Worm (Caenorhabditis elegans) whole organism, late embryonic: ENCODE measurements around the gene C05D9.9.
A peak's percentile ranks its signal among the peaks of the same experiment; 100 is the strongest.

Source experiments
- C08G9.2 ChIP-seq: sonication (generic microtip); optimal IDR thresholded peaks from 2 replicates; lab custom pipeline; 2016; ENCODE audit warnings: mild to moderate bottlenecking, missing genetic modification characterization, moderate library complexity, missing compliant biosample characterization
- C38D4.7 ChIP-seq: fragments of 200-800 bp; sonication (Bioruptor generic); optimal IDR thresholded peaks from 2 replicates; lab custom pipeline; 2018; ENCODE audit warnings: mild to moderate bottlenecking, missing genetic modification characterization, moderate library complexity, missing compliant biosample characterization
- F13H6.1 ChIP-seq: sonication (generic microtip); optimal IDR thresholded peaks from 2 replicates; lab custom pipeline; 2016; ENCODE audit warnings: missing genetic modification characterization, missing compliant biosample characterization
- K02D7.2 ChIP-seq: sonication (generic microtip); optimal IDR thresholded peaks from 2 replicates; lab custom pipeline; 2017; ENCODE audit warnings: mild to moderate bottlenecking, missing genetic modification characterization, missing compliant biosample characterization
- Y22D7AL.16 ChIP-seq: sonication (generic microtip); optimal IDR thresholded peaks from 2 replicates; lab custom pipeline; 2016; ENCODE audit warnings: missing genetic modification characterization, missing compliant biosample characterization
- ama-1 ChIP-seq: fragments of 150-350 bp; optimal IDR thresholded peaks from 2 replicates; lab custom pipeline; 2014
- ceh-14 ChIP-seq: sonication (generic microtip); optimal IDR thresholded peaks from 2 replicates; lab custom pipeline; 2016; ENCODE audit warnings: missing genotype, missing genetic modification characterization, missing compliant biosample characterization
- ceh-18 ChIP-seq: sonication (generic microtip); optimal IDR thresholded peaks from 2 replicates; lab custom pipeline; 2016; ENCODE audit warnings: missing genetic modification characterization, missing compliant biosample characterization
- ceh-19 ChIP-seq: fragments of 200-800 bp; sonication (Bioruptor generic); optimal IDR thresholded peaks from 2 replicates; lab custom pipeline; 2018; ENCODE audit warnings: mild to moderate bottlenecking, missing genetic modification characterization, missing compliant biosample characterization
- ceh-31 ChIP-seq: sonication (generic microtip); optimal IDR thresholded peaks from 2 replicates; lab custom pipeline; 2016; ENCODE audit warnings: missing genetic modification characterization, missing compliant biosample characterization
- ceh-34 ChIP-seq: sonication (generic microtip); optimal IDR thresholded peaks from 2 replicates; lab custom pipeline; 2016; ENCODE audit warnings: mild to moderate bottlenecking, missing genetic modification characterization, missing compliant biosample characterization
- ceh-48 ChIP-seq: sonication (generic microtip); optimal IDR thresholded peaks from 2 replicates; lab custom pipeline; 2016; ENCODE audit warnings: missing genetic modification characterization, inconsistent platforms, missing compliant biosample characterization
- ceh-6 ChIP-seq: fragments of 200-800 bp; sonication (Bioruptor generic); optimal IDR thresholded peaks from 2 replicates; lab custom pipeline; 2018; ENCODE audit warnings: mild to moderate bottlenecking, missing genetic modification characterization, missing compliant biosample characterization
- dve-1 ChIP-seq: sonication (generic microtip); optimal IDR thresholded peaks from 2 replicates; lab custom pipeline; 2017; ENCODE audit warnings: antibody characterized with exemption, mild to moderate bottlenecking, missing genetic modification characterization, missing compliant biosample characterization
- elt-2 ChIP-seq: sonication (generic microtip); optimal IDR thresholded peaks from 2 replicates; lab custom pipeline; 2016; ENCODE audit warnings: missing genetic modification reagents, missing genetic modification characterization, missing compliant biosample characterization
- elt-4 ChIP-seq: sonication (generic microtip); optimal IDR thresholded peaks from 2 replicates; lab custom pipeline; 2016; ENCODE audit warnings: missing genetic modification characterization, missing compliant biosample characterization
- ets-4 ChIP-seq: sonication (generic microtip); optimal IDR thresholded peaks from 2 replicates; lab custom pipeline; 2016; ENCODE audit warnings: missing genetic modification characterization, missing compliant biosample characterization
- eyg-1 ChIP-seq: sonication (generic microtip); optimal IDR thresholded peaks from 2 replicates; lab custom pipeline; 2016; ENCODE audit warnings: missing genotype, missing genetic modification characterization, missing compliant biosample characterization
- fkh-10 ChIP-seq: fragments of 150-350 bp; optimal IDR thresholded peaks from 2 replicates; lab custom pipeline; 2014; ENCODE audit warnings: missing biosample characterization, missing genetic modification reagents, missing genetic modification characterization
- fkh-6 ChIP-seq: sonication (generic microtip); optimal IDR thresholded peaks from 2 replicates; lab custom pipeline; 2016; ENCODE audit warnings: missing genetic modification characterization, missing compliant biosample characterization
- gmeb-2 ChIP-seq: sonication (generic microtip); optimal IDR thresholded peaks from 2 replicates; lab custom pipeline; 2016; ENCODE audit warnings: missing genetic modification characterization, inconsistent platforms, missing compliant biosample characterization
- hlh-30 ChIP-seq: sonication (generic microtip); optimal IDR thresholded peaks from 2 replicates; lab custom pipeline; 2017; ENCODE audit warnings: antibody characterized with exemption, missing genetic modification characterization, missing compliant biosample characterization; ENCODE audit not compliant: insufficient read depth
- hlh-6 ChIP-seq: sonication (generic microtip); optimal IDR thresholded peaks from 2 replicates; lab custom pipeline; 2016; ENCODE audit warnings: missing genotype, missing genetic modification characterization, missing compliant biosample characterization
- hlh-8 ChIP-seq: sonication (generic microtip); optimal IDR thresholded peaks from 2 replicates; lab custom pipeline; 2016; ENCODE audit warnings: missing genotype, missing genetic modification characterization, missing compliant biosample characterization
- lim-6 ChIP-seq: sonication (generic microtip); optimal IDR thresholded peaks from 2 replicates; lab custom pipeline; 2016; ENCODE audit warnings: missing genetic modification characterization, missing compliant biosample characterization
- lin-11 ChIP-seq: fragments of 200-800 bp; sonication (Bioruptor generic); optimal IDR thresholded peaks from 2 replicates; lab custom pipeline; 2018; ENCODE audit warnings: mild to moderate bottlenecking, missing genetic modification characterization, missing compliant biosample characterization
- nfya-1 ChIP-seq: sonication (generic microtip); optimal IDR thresholded peaks from 2 replicates; lab custom pipeline; 2017; ENCODE audit warnings: missing genetic modification characterization, mild to moderate bottlenecking, missing compliant biosample characterization, antibody characterized with exemption, moderate library complexity
- nhr-232 ChIP-seq: sonication (generic microtip); optimal IDR thresholded peaks from 2 replicates; lab custom pipeline; 2016; ENCODE audit warnings: missing genetic modification characterization, missing compliant biosample characterization
- npax-4 ChIP-seq: sonication (generic microtip); optimal IDR thresholded peaks from 2 replicates; lab custom pipeline; 2016; ENCODE audit warnings: missing genetic modification characterization, missing compliant biosample characterization
- pag-3 ChIP-seq: sonication (generic microtip); optimal IDR thresholded peaks from 2 replicates; lab custom pipeline; 2016; ENCODE audit warnings: missing compliant biosample characterization, missing genetic modification characterization, borderline replicate concordance
- pax-1 ChIP-seq: fragments of 150-350 bp; optimal IDR thresholded peaks from 2 replicates; lab custom pipeline; 2014; ENCODE audit warnings: missing biosample characterization, missing genetic modification characterization
- pha-4 ChIP-seq: fragments of 150-350 bp; optimal IDR thresholded peaks from 2 replicates; lab custom pipeline; 2018; ENCODE audit warnings: missing biosample characterization, missing genetic modification reagents, missing genetic modification characterization
- pros-1 ChIP-seq: fragments of 150-350 bp; optimal IDR thresholded peaks from 2 replicates; lab custom pipeline; 2014; ENCODE audit warnings: missing biosample characterization, missing genetic modification reagents, missing genetic modification characterization
- ref-2 ChIP-seq: sonication (generic microtip); optimal IDR thresholded peaks from 2 replicates; lab custom pipeline; 2016; ENCODE audit warnings: missing genetic modification characterization, missing compliant biosample characterization
- sdc-2 ChIP-seq: sonication (generic microtip); optimal IDR thresholded peaks from 2 replicates; lab custom pipeline; 2016; ENCODE audit warnings: missing genotype, missing genetic modification characterization, missing compliant biosample characterization
- sox-2 ChIP-seq: fragments of 200-800 bp; sonication (Bioruptor generic); IDR thresholded peaks from 2 replicates; pipeline ENCODE4 v1.3.6; 2022; ENCODE audit warnings: missing genetic modification reagents, missing genetic modification characterization, missing compliant biosample characterization
- sox-4 ChIP-seq: sonication (generic microtip); optimal IDR thresholded peaks from 2 replicates; lab custom pipeline; 2017; ENCODE audit warnings: mild to moderate bottlenecking, missing genetic modification characterization, inconsistent platforms, missing compliant biosample characterization
- syd-9 ChIP-seq: sonication (generic microtip); optimal IDR thresholded peaks from 2 replicates; lab custom pipeline; 2016; ENCODE audit warnings: mild to moderate bottlenecking, missing genetic modification characterization, moderate library complexity, missing compliant biosample characterization
- tbx-2 ChIP-seq: sonication (generic microtip); optimal IDR thresholded peaks from 2 replicates; lab custom pipeline; 2016; ENCODE audit warnings: missing genetic modification characterization, missing compliant biosample characterization
- tbx-7 ChIP-seq: sonication (generic microtip); optimal IDR thresholded peaks from 2 replicates; lab custom pipeline; 2016; ENCODE audit warnings: missing genotype, missing genetic modification characterization, missing compliant biosample characterization
- unc-42 ChIP-seq: sonication (generic microtip); optimal IDR thresholded peaks from 2 replicates; lab custom pipeline; 2016; ENCODE audit warnings: missing genotype, missing genetic modification characterization, missing compliant biosample characterization

The C05D9.9 gene

DNA sequence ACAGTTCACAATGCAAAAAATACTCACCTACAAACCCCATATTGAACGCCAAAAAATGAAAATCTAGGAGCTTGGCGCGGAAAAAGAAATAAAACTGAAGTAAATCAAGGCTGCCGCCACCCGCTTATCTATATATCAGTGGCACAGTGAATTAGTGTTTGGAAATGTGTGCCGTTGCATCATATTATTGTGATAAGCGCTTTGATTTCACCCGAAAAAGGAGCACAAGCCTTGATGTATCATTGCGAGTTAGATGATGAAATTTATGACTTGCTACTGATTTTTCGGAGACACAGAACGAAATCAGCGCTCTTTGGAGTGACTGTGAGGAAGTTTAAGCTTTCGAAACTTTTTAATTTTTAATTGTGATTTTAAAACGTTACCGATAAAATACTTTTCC, 24.4 kb upstream of the C05D9.9 start, which contains the start of the genes R193.2 and R193.6:
TSS of gene R193.2 (minus strand) at position 148 of the 400 bp plus-strand sequence.
TSS of gene R193.6 (plus strand) at position 350 of the 400 bp plus-strand sequence.
- TF ChIP-seq elt-2 (tag; lab: Kevin White, UChicago) (peak; percentile 43), hlh-6 (tag; lab: Kevin White, UChicago) (no peak)

DNA sequence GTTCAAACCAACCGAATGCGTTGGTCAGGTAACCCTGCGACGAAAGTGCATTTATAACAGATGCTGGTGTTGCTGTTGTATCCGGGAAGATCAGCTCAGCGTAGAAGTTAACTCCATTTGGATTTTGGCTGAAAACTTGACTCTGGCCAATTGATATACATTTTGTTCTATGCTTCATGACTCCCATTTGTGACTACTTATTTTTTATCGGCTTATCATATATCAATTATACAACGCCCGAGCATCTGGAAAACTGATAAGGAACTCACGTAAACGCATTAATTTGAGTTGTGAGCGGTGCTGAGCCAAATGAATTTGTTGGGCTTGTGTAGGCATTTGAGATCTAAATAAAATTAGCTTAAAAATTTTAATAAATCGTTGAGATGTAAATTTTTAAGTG, 23.3 kb upstream of the C05D9.9 start:
- no peak for TF ChIP-seq ceh-31 (tag; lab: Kevin White, UChicago)
- no peak for TF ChIP-seq C38D4.7 (GFP tag; lab: Kevin White, UChicago)
- no peak for TF ChIP-seq ets-4 (tag; lab: Kevin White, UChicago)
- TF ChIP-seq ama-1, result no peak
- TF ChIP-seq hlh-6 (tag; lab: Kevin White, UChicago), result no peak
- TF ChIP-seq C08G9.2, result no peak
- no peak for TF ChIP-seq ref-2 (tag; lab: Kevin White, UChicago)
- no peak for TF ChIP-seq sox-4 (tag; lab: Kevin White, UChicago)
- no peak for TF ChIP-seq K02D7.2
- no peak for TF ChIP-seq lim-6 (tag; lab: Kevin White, UChicago)
- TF ChIP-seq ceh-48 (tag; lab: Kevin White, UChicago), result no peak
- no peak for TF ChIP-seq ceh-6 (GFP tag; lab: Kevin White, UChicago)
- TF ChIP-seq dve-1, result no peak
- no peak for TF ChIP-seq pax-1 (tag; lab: Kevin White, UChicago)

DNA sequence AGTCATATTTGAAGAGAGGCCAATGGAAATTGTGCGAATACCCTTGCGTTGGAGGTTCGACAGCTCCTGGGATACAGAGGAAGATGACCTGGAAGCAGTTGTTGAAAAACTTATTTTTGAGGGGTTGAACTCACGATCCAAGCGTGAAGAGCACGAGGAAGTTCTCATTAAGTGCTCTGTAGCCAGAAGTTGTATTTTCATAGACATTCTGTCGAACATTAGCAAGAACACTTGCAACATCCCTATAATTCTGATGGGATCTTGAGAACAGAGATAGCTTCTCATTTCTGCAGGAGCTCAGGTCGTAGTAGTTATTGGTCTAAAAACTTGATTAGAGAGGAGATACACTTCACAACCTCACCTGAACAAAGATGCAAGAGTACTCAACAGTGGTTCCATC, 17.6 kb upstream of the C05D9.9 start:
- TF ChIP-seq nfya-1 (tag; lab: Kevin White, UChicago), result no peak
- TF ChIP-seq Y22D7AL.16 (tag; lab: Kevin White, UChicago), result no peak
- no peak for TF ChIP-seq gmeb-2 (tag; lab: Kevin White, UChicago)
- TF ChIP-seq syd-9 (tag; lab: Kevin White, UChicago), result no peak
- no peak for TF ChIP-seq K02D7.2
- TF ChIP-seq nhr-232 (tag; lab: Kevin White, UChicago), result no peak
- no peak for TF ChIP-seq tbx-7 (tag; lab: Kevin White, UChicago)
- no peak for TF ChIP-seq sox-2
- no peak for TF ChIP-seq npax-4 (tag; lab: Kevin White, UChicago)
- TF ChIP-seq tbx-2, result no peak
- TF ChIP-seq, all 69 proteins: peak for 0

DNA sequence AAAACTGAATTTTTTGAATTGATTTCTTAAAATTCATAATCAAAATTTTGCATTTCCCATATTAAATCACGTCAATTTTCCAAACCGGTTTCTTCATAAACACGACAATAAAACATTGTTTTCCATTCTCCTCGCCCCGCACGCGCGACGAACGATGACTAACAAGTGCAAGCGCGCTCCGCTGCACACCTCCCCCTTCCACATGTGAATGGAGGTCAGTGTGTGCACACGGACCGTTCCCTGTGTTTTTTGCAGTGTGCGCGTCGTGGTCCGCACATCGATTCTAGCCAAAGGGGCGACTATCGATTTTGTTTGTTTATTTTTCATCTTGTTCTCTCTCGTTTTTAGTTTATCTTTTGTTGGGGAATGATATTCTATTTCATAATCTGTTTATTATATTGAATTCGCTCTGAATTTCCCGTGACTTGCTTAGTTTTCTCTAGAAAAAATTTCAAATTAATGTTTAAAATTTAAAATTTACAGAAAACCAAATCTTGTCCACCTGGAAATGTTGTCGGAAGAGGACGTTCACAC, 4.5 kb upstream of the C05D9.9 start, which contains the start of gene snx-1:
TSS of gene snx-1 (plus strand) at position 484 of the 534 bp plus-strand sequence.
- TF ChIP-seq syd-9 (tag; lab: Kevin White, UChicago), result no peak
- TF ChIP-seq sdc-2 (tag; lab: Kevin White, UChicago), result peak; percentile 41
- TF ChIP-seq unc-42 (tag; lab: Kevin White, UChicago), result peak; percentile 18
- no peak for TF ChIP-seq ceh-19
- TF ChIP-seq ceh-18, result peak; percentile 35
- TF ChIP-seq elt-4, result no peak
- TF ChIP-seq sox-2, result no peak
- TF ChIP-seq fkh-6 (tag; lab: Kevin White, UChicago), result no peak
- TF ChIP-seq pros-1 (tag; lab: Kevin White, UChicago), result no peak
- TF ChIP-seq fkh-10, result no peak
- peak; percentile 36 for TF ChIP-seq ref-2 (tag; lab: Kevin White, UChicago)
- TF ChIP-seq gmeb-2 (tag; lab: Kevin White, UChicago), result no peak
- peak; percentile 38 for TF ChIP-seq ceh-31 (tag; lab: Kevin White, UChicago)
- no peak for TF ChIP-seq pha-4 (tag; lab: Kevin White, UChicago)
- TF ChIP-seq ceh-14 (tag; lab: Kevin White, UChicago), result no peak
- TF ChIP-seq eyg-1 (tag; lab: Kevin White, UChicago), result no peak
- TF ChIP-seq C08G9.2, result no peak
- peak; percentile 6 for TF ChIP-seq hlh-8 (tag; lab: Kevin White, UChicago)
- peak; percentile 11 for TF ChIP-seq tbx-2
- TF ChIP-seq lin-11 (tag; lab: Kevin White, UChicago), result no peak
- peak; percentile 24 for TF ChIP-seq nfya-1 (tag; lab: Kevin White, UChicago)
- no peak for TF ChIP-seq pag-3 (tag; lab: Kevin White, UChicago)
- no peak for TF ChIP-seq F13H6.1 (tag; lab: Kevin White, UChicago)
- TF ChIP-seq ceh-34 (tag; lab: Kevin White, UChicago), result no peak
- no peak for TF ChIP-seq tbx-7 (tag; lab: Kevin White, UChicago)
- peak; percentile 6 for TF ChIP-seq ceh-6 (GFP tag; lab: Kevin White, UChicago)
- TF ChIP-seq hlh-30, result peak; percentile 51
